Worm (Caenorhabditis elegans) whole organism, L3 larva: ENCODE data around the gene sre-51.

Experiments
- nhr-28 ChIP-seq: fragments of 150-350 bp; optimal IDR thresholded peaks from 2 replicates; lab custom pipeline; 2014; ENCODE audit warnings: missing biosample characterization, missing genetic modification characterization
- skn-1 ChIP-seq: fragments of 150-350 bp; optimal IDR thresholded peaks from 2 replicates; lab custom pipeline; 2014; ENCODE audit warnings: missing biosample characterization, missing genetic modification characterization
- unc-39 ChIP-seq: sonication (generic microtip); optimal IDR thresholded peaks from 4 replicates; lab custom pipeline; 2017; ENCODE audit warnings: missing biosample characterization, missing genetic modification characterization
- zag-1 ChIP-seq: fragments of 150-350 bp; optimal IDR thresholded peaks from 2 replicates; lab custom pipeline; 2014; ENCODE audit warnings: missing biosample characterization, missing genetic modification characterization

ce11 chrII:12300680-12301079 lies 11.0 kb upstream of the sre-51 start:
- no peak for TF ChIP-seq unc-39 (tag; lab: Kevin White, UChicago)
- no peak for TF ChIP-seq nhr-28 (tag; lab: Kevin White, UChicago)
- no peak for TF ChIP-seq skn-1 (tag; lab: Kevin White, UChicago)
- TF ChIP-seq zag-1 (tag; lab: Kevin White, UChicago) = no peak
